Worm (Caenorhabditis elegans) whole organism, late embryonic: ENCODE data around the gene exc-7.

Experiments
- ceh-14 ChIP-seq: sonication (generic microtip); optimal IDR thresholded peaks from 2 replicates; lab custom pipeline; 2016; ENCODE audit warnings: missing genotype, missing genetic modification characterization, missing compliant biosample characterization
- ceh-18 ChIP-seq: sonication (generic microtip); optimal IDR thresholded peaks from 2 replicates; lab custom pipeline; 2016; ENCODE audit warnings: missing genetic modification characterization, missing compliant biosample characterization
- ceh-22 ChIP-seq: sonication (generic microtip); optimal IDR thresholded peaks from 2 replicates; lab custom pipeline; 2017; ENCODE audit warnings: missing biosample characterization, missing genetic modification characterization
- ceh-24 ChIP-seq: sonication (generic microtip); optimal IDR thresholded peaks from 2 replicates; lab custom pipeline; 2016; ENCODE audit warnings: mild to moderate bottlenecking, missing genetic modification characterization, missing compliant biosample characterization
- ceh-30 ChIP-seq: fragments of 150-350 bp; optimal IDR thresholded peaks from 2 replicates; lab custom pipeline; 2014; ENCODE audit warnings: missing biosample characterization, missing genetic modification characterization
- ceh-34 ChIP-seq: sonication (generic microtip); optimal IDR thresholded peaks from 2 replicates; lab custom pipeline; 2016; ENCODE audit warnings: mild to moderate bottlenecking, missing genetic modification characterization, missing compliant biosample characterization
- ceh-48 ChIP-seq: sonication (generic microtip); optimal IDR thresholded peaks from 2 replicates; lab custom pipeline; 2016; ENCODE audit warnings: missing genetic modification characterization, inconsistent platforms, missing compliant biosample characterization
- ceh-6 ChIP-seq: fragments of 200-800 bp; sonication (Bioruptor generic); optimal IDR thresholded peaks from 2 replicates; lab custom pipeline; 2018; ENCODE audit warnings: mild to moderate bottlenecking, missing genetic modification characterization, missing compliant biosample characterization
- ceh-9 ChIP-seq: sonication (generic microtip); optimal IDR thresholded peaks from 2 replicates; lab custom pipeline; 2016; ENCODE audit warnings: mild to moderate bottlenecking, missing genetic modification characterization, inconsistent platforms, missing compliant biosample characterization
- che-1 ChIP-seq: sonication (generic microtip); optimal IDR thresholded peaks from 2 replicates; lab custom pipeline; 2016; ENCODE audit warnings: mild to moderate bottlenecking, missing genetic modification characterization, missing compliant biosample characterization
- dmd-4 ChIP-seq: sonication (generic microtip); optimal IDR thresholded peaks from 2 replicates; lab custom pipeline; 2016; ENCODE audit warnings: borderline replicate concordance, missing genetic modification characterization, missing compliant biosample characterization
- dve-1 ChIP-seq: sonication (generic microtip); optimal IDR thresholded peaks from 2 replicates; lab custom pipeline; 2017; ENCODE audit warnings: antibody characterized with exemption, mild to moderate bottlenecking, missing genetic modification characterization, missing compliant biosample characterization
- elt-2 ChIP-seq: sonication (generic microtip); optimal IDR thresholded peaks from 2 replicates; lab custom pipeline; 2016; ENCODE audit warnings: missing genetic modification reagents, missing genetic modification characterization, missing compliant biosample characterization
- fkh-6 ChIP-seq: sonication (generic microtip); optimal IDR thresholded peaks from 2 replicates; lab custom pipeline; 2016; ENCODE audit warnings: missing genetic modification characterization, missing compliant biosample characterization
- gmeb-2 ChIP-seq: sonication (generic microtip); optimal IDR thresholded peaks from 2 replicates; lab custom pipeline; 2016; ENCODE audit warnings: missing genetic modification characterization, inconsistent platforms, missing compliant biosample characterization
- hlh-13 ChIP-seq: fragments of 200-800 bp; sonication (Bioruptor generic); optimal IDR thresholded peaks from 2 replicates; lab custom pipeline; 2018; ENCODE audit warnings: mild to moderate bottlenecking, missing genetic modification characterization, missing compliant biosample characterization
- hlh-30 ChIP-seq: sonication (generic microtip); optimal IDR thresholded peaks from 2 replicates; lab custom pipeline; 2017; ENCODE audit warnings: antibody characterized with exemption, missing genetic modification characterization, missing compliant biosample characterization; ENCODE audit not compliant: insufficient read depth
- lin-11 ChIP-seq: fragments of 200-800 bp; sonication (Bioruptor generic); optimal IDR thresholded peaks from 2 replicates; lab custom pipeline; 2018; ENCODE audit warnings: mild to moderate bottlenecking, missing genetic modification characterization, missing compliant biosample characterization
- madf-2 ChIP-seq: sonication (generic microtip); optimal IDR thresholded peaks from 2 replicates; lab custom pipeline; 2017; ENCODE audit warnings: missing genetic modification characterization, missing compliant biosample characterization
- nfya-1 ChIP-seq: sonication (generic microtip); optimal IDR thresholded peaks from 2 replicates; lab custom pipeline; 2017; ENCODE audit warnings: missing genetic modification characterization, mild to moderate bottlenecking, missing compliant biosample characterization, antibody characterized with exemption, moderate library complexity
- nhr-11 ChIP-seq: fragments of 150-350 bp; optimal IDR thresholded peaks from 2 replicates; lab custom pipeline; 2014; ENCODE audit warnings: missing biosample characterization, missing genetic modification characterization
- odd-2 ChIP-seq: sonication (generic microtip); optimal IDR thresholded peaks from 2 replicates; lab custom pipeline; 2017; ENCODE audit warnings: antibody characterized with exemption, mild to moderate bottlenecking, missing genetic modification characterization, missing compliant biosample characterization
- pat-9 ChIP-seq: fragments of 200-800 bp; sonication (Bioruptor generic); optimal IDR thresholded peaks from 2 replicates; lab custom pipeline; 2018; ENCODE audit warnings: mild to moderate bottlenecking, missing genetic modification characterization, moderate library complexity, missing compliant biosample characterization
- pax-1 ChIP-seq: fragments of 150-350 bp; optimal IDR thresholded peaks from 2 replicates; lab custom pipeline; 2014; ENCODE audit warnings: missing biosample characterization, missing genetic modification characterization
- pha-4 ChIP-seq: fragments of 150-350 bp; optimal IDR thresholded peaks from 2 replicates; lab custom pipeline; 2018; ENCODE audit warnings: missing biosample characterization, missing genetic modification reagents, missing genetic modification characterization
- rnt-1 ChIP-seq: sonication (generic microtip); optimal IDR thresholded peaks from 2 replicates; lab custom pipeline; 2016; ENCODE audit warnings: missing genetic modification characterization, missing compliant biosample characterization
- sdc-2 ChIP-seq: sonication (generic microtip); optimal IDR thresholded peaks from 2 replicates; lab custom pipeline; 2016; ENCODE audit warnings: missing genotype, missing genetic modification characterization, missing compliant biosample characterization
- tbx-2 ChIP-seq: sonication (generic microtip); optimal IDR thresholded peaks from 2 replicates; lab custom pipeline; 2016; ENCODE audit warnings: missing genetic modification characterization, missing compliant biosample characterization
- tbx-7 ChIP-seq: sonication (generic microtip); optimal IDR thresholded peaks from 2 replicates; lab custom pipeline; 2016; ENCODE audit warnings: missing genotype, missing genetic modification characterization, missing compliant biosample characterization
- unc-55 ChIP-seq: sonication (generic microtip); optimal IDR thresholded peaks from 2 replicates; lab custom pipeline; 2017; ENCODE audit warnings: missing biosample characterization, missing genetic modification reagents, missing genetic modification characterization
- zip-5 ChIP-seq: sonication (generic microtip); optimal IDR thresholded peaks from 2 replicates; lab custom pipeline; 2016; ENCODE audit warnings: missing genetic modification characterization, missing compliant biosample characterization

The exc-7 gene

DNA sequence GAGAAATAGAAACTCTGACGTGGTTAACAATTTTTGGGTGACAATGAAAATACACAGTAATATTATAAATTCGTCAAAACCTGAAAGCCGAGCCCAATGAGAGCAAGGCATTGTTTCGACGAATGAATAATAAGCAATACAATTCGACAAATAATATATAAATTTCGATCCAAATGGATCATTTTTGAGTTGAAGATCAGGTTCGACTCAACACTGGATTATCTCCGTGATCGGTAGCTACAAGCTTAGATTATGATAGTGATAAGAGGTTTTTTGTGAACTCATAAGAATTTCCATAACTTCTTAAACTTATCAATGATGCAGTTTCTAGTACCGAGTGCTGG, 42.1 kb downstream of the exc-7 start:
- no peak for TF ChIP-seq hlh-13 (GFP tag; lab: Kevin White, UChicago)
- TF ChIP-seq elt-2 (tag; lab: Kevin White, UChicago), result no peak
- TF ChIP-seq pax-1, result no peak
- TF ChIP-seq ceh-34 (tag; lab: Kevin White, UChicago), result no peak
- no peak for TF ChIP-seq ceh-48 (tag; lab: Kevin White, UChicago)
- TF ChIP-seq ceh-9 (tag; lab: Kevin White, UChicago), result no peak
- TF ChIP-seq ceh-30 (tag; lab: Kevin White, UChicago), result no peak
- no peak for TF ChIP-seq hlh-30 (tag; lab: Kevin White, UChicago)

DNA sequence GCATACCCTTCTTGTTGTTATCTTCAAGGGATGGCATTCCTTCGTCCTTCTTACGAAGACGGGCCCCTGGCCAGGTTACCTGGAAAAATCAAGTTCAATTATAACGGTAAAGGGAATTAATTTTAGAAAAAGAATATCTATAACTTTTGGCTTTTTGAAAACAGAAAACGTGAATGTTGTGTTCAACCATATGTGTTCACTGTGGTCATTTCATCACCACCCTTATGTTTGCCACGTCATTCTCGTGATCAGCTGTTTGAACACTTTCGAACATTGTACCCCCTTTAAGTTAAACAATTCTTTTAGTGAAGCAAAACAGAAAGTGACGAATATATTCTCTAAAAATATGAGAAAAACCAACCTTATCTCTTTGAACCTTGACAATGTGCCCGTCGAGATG, 43.0 kb downstream of the exc-7 start:
- TF ChIP-seq unc-55 (GFP tag; lab: Kevin White, UChicago) (no peak), pax-1 (no peak), lin-11 (no peak), che-1 (tag; lab: Kevin White, UChicago) (no peak), ceh-6 (no peak), pha-4 (tag; lab: Kevin White, UChicago) (no peak), ceh-48 (tag; lab: Kevin White, UChicago) (no peak), dve-1 (tag; lab: Kevin White, UChicago) (no peak), tbx-7 (tag; lab: Kevin White, UChicago) (no peak), pat-9 (tag; lab: Kevin White, UChicago) (no peak), madf-2 (no peak), odd-2 (tag; lab: Kevin White, UChicago) (no peak), fkh-6 (tag; lab: Kevin White, UChicago) (no peak), ceh-14 (tag; lab: Kevin White, UChicago) (no peak), ceh-22 (no peak)
- TF ChIP-seq, all 69 proteins: peak for 0

DNA sequence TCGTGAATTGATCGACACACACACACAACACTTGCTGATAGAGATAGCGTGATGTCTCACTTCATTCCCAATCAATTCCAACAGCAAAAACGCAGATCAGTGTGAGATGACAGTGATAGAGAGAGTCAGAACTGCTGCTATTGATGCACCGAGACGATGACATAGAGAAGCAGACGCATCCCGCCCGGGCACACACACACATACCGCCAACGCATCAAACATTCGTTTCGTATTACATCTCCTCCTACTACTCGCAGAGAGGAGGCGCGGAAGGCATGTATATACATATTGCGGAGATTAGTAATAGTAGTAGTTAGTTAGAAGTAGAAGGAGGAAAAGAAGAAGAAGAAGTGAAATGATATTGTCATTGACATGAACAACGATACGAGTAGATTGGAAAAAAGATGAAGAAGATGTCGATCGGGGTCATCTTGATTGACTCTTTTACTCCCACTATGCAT, 43.7 kb downstream of the exc-7 start:
- TF ChIP-seq unc-55 (GFP tag; lab: Kevin White, UChicago) (peak; percentile 82), zip-5 (tag; lab: Kevin White, UChicago) (no peak), sdc-2 (tag; lab: Kevin White, UChicago) (no peak), gmeb-2 (tag; lab: Kevin White, UChicago) (no peak), ceh-18 (tag; lab: Kevin White, UChicago) (peak; percentile 63), tbx-2 (tag; lab: Kevin White, UChicago) (peak; percentile 29), madf-2 (peak; percentile 33), nfya-1 (tag; lab: Kevin White, UChicago) (peak; percentile 36), rnt-1 (peak; percentile 20), ceh-22 (no peak), elt-2 (tag; lab: Kevin White, UChicago) (peak; percentile 55), ceh-34 (tag; lab: Kevin White, UChicago) (peak; percentile 89)

DNA sequence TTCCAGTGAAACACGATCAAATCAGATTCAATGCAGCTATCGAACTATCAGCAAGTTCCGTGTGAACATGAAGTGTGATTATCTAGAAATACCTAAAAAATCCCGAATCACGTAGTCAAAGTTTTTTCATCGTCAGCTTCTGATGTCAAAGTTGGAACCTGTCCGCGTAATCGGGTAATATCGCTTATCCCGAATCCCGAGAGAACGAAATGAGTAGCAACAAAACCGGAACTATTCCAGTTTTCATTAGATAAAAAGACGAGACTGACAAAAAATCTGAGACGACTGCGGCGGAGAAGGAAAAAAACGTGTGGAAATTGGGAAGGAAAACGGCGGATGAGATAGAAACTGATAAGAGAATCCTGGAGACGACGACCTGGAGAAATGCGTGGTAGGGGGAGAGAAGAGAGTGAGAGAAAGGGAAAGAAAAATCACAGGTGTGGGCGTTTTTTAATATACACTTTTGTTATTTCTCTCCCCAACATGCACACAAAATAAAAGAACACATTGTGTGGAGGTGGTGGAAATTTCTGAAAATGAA, 44.3 kb downstream of the exc-7 start:
- TF ChIP-seq ceh-48 (tag; lab: Kevin White, UChicago) (no peak), dmd-4 (tag; lab: Kevin White, UChicago) (no peak), nhr-11 (tag; lab: Kevin White, UChicago) (peak; percentile 67), unc-55 (GFP tag; lab: Kevin White, UChicago) (no peak)

DNA sequence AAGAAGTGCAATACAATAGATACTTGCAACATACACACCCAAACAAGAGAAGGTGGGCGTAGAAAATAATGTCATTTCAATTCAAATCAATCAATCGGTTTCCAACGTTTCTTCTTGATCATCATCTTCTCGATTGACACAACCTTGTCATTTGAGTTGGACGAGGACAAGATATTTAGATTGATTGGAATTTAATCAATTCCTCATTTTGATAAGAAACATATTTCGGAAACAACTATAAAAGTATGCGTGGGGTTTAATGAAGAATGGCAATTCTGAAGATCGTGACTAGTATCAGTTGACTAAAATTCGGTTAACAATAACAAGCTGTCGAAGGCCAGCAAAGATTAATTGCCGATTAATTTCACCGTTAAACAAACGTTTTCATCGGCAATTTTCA, 44.8 kb downstream of the exc-7 start:
- no peak for TF ChIP-seq ceh-24 (tag; lab: Kevin White, UChicago)
- peak; percentile 18 for TF ChIP-seq unc-55 (GFP tag; lab: Kevin White, UChicago)

DNA sequence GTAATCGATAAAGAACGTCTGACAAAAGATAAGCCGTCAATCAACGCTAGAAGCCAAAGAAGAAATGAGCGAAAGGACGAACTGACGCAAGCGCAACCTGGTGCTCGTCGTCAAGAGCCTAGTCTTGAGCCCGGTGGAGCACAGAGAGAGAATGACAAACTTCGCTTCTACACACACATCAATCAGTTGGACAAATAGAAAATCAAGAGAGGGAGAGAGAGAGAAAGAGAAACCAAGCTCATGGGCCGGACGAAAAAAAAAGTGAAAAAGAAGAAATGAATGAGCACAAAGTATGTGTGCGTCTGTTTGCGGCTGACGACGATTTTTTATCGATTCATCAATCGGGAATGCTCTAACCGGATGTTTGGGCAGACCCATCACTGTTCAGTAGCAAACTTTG, 45.4 kb downstream of the exc-7 start:
- no peak for TF ChIP-seq dmd-4 (tag; lab: Kevin White, UChicago)
- TF ChIP-seq unc-55 (GFP tag; lab: Kevin White, UChicago), result peak; percentile 88
- peak; percentile 26 for TF ChIP-seq nfya-1 (tag; lab: Kevin White, UChicago)
- peak; percentile 83 for TF ChIP-seq ceh-18 (tag; lab: Kevin White, UChicago)
- peak; percentile 24 for TF ChIP-seq rnt-1
